Fruit fly (Drosophila melanogaster) whole organism, prepupa: ENCODE measurements around the gene CG11811.

Experiments used
- CG10669 ChIP-seq: fragments of 200-800 bp; sonication (Bioruptor generic); optimal IDR thresholded peaks from 3 replicates; lab custom pipeline; 2018; ENCODE audit warnings: missing biosample characterization, mild to moderate bottlenecking, missing genetic modification characterization, moderate library complexity
- CG11294 ChIP-seq: fragments of 200-800 bp; sonication (Bioruptor generic); IDR thresholded peaks from 2 replicates; pipeline ENCODE4 v1.3.6; 2022; ENCODE audit warnings: missing biosample characterization, missing genetic modification characterization
- CG15336 ChIP-seq: fragments of 200-800 bp; sonication (Bioruptor generic); IDR thresholded peaks from 2 replicates; pipeline ENCODE4 v1.3.6; 2022; ENCODE audit warnings: missing biosample characterization, missing genetic modification characterization
- CG16779 ChIP-seq: fragments of 200-800 bp; sonication (Bioruptor generic); optimal IDR thresholded peaks from 3 replicates; lab custom pipeline; 2017; ENCODE audit warnings: missing biosample characterization, mild to moderate bottlenecking, missing genetic modification characterization
- CG3032 ChIP-seq: fragments of 200-800 bp; optimal IDR thresholded peaks from 2 replicates; lab custom pipeline; 2019; ENCODE audit warnings: missing biosample characterization, mild to moderate bottlenecking, missing genetic modification characterization, moderate library complexity
- CG31627 ChIP-seq: fragments of 200-800 bp; sonication (Bioruptor generic); optimal IDR thresholded peaks from 3 replicates; lab custom pipeline; 2016; ENCODE audit warnings: missing biosample characterization, missing genetic modification characterization
- CG32006 ChIP-seq: fragments of 200-800 bp; sonication (Bioruptor generic); optimal IDR thresholded peaks from 3 replicates; lab custom pipeline; 2017; ENCODE audit warnings: missing biosample characterization, mild to moderate bottlenecking, missing genetic modification characterization
- CG34406 ChIP-seq: fragments of 200-800 bp; sonication (Bioruptor generic); optimal IDR thresholded peaks from 3 replicates; lab custom pipeline; 2016; ENCODE audit warnings: missing biosample characterization, missing genetic modification characterization
- CG4318 ChIP-seq: fragments of 200-800 bp; sonication (Bioruptor generic); optimal IDR thresholded peaks from 3 replicates; lab custom pipeline; 2017; ENCODE audit warnings: missing biosample characterization, mild to moderate bottlenecking, missing genetic modification characterization
- CG6163 ChIP-seq: fragments of 200-800 bp; sonication (Bioruptor generic); IDR thresholded peaks from 3 replicates; pipeline ENCODE4 v1.3.6; 2022; ENCODE audit warnings: missing biosample characterization, missing genetic modification characterization
- CG6276 ChIP-seq: fragments of 200-800 bp; sonication (Bioruptor generic); optimal IDR thresholded peaks from 2 replicates; lab custom pipeline; 2017; ENCODE audit warnings: missing biosample characterization, mild to moderate bottlenecking, missing genetic modification characterization
- CG6792 ChIP-seq: fragments of 200-800 bp; sonication (Bioruptor generic); optimal IDR thresholded peaks from 3 replicates; lab custom pipeline; 2016; ENCODE audit warnings: missing biosample characterization, missing genetic modification characterization
- CG6854 ChIP-seq: fragments of 200-800 bp; sonication (Bioruptor generic); optimal IDR thresholded peaks from 2 replicates; lab custom pipeline; 2017; ENCODE audit warnings: missing biosample characterization, mild to moderate bottlenecking, missing genetic modification characterization
- CG8119 ChIP-seq: fragments of 200-800 bp; sonication (Bioruptor generic); IDR thresholded peaks from 3 replicates; pipeline ENCODE4 v1.3.6; 2022; ENCODE audit warnings: missing biosample characterization, missing genetic modification characterization
- CG8632 ChIP-seq: fragments of 200-800 bp; sonication (Bioruptor generic); optimal IDR thresholded peaks from 3 replicates; lab custom pipeline; 2016; ENCODE audit warnings: missing biosample characterization, missing genetic modification characterization
- Eip78C ChIP-seq: fragments of 200-800 bp; sonication (Bioruptor generic); peaks from one replicate; lab custom pipeline; 2016; ENCODE audit warnings: missing biosample characterization, missing genetic modification characterization
- Gug ChIP-seq: fragments of 200-800 bp; sonication (Bioruptor generic); IDR thresholded peaks from 2 replicates; pipeline ENCODE4 v1.3.6; 2022; ENCODE audit warnings: missing biosample characterization, missing genetic modification characterization
- Hr38 ChIP-seq: sonication (Bioruptor generic); optimal IDR thresholded peaks from 2 replicates; lab custom pipeline; 2016; ENCODE audit warnings: missing biosample characterization, missing genetic modification characterization
- Hr39 ChIP-seq: fragments of 200-800 bp; sonication (Bioruptor generic); optimal IDR thresholded peaks from 2 replicates; lab custom pipeline; 2016; ENCODE audit warnings: missing biosample characterization, missing genetic modification characterization
- Hr4 ChIP-seq: fragments of 200-800 bp; sonication (Bioruptor generic); optimal IDR thresholded peaks from 3 replicates; lab custom pipeline; 2016; ENCODE audit warnings: missing biosample characterization, missing genetic modification characterization
- Lpt ChIP-seq: fragments of 200-800 bp; sonication (Bioruptor generic); optimal IDR thresholded peaks from 3 replicates; lab custom pipeline; 2016; ENCODE audit warnings: missing biosample characterization, missing genetic modification characterization
- Met ChIP-seq: fragments of 200-800 bp; sonication (Bioruptor generic); optimal IDR thresholded peaks from 3 replicates; lab custom pipeline; 2016; ENCODE audit warnings: missing biosample characterization, missing genetic modification characterization
- OdsH ChIP-seq: fragments of 200-800 bp; sonication (Bioruptor generic); optimal IDR thresholded peaks from 3 replicates; lab custom pipeline; 2016; ENCODE audit warnings: missing biosample characterization, missing genetic modification characterization
- Smox ChIP-seq: fragments of 200-800 bp; sonication (Bioruptor generic); optimal IDR thresholded peaks from 3 replicates; lab custom pipeline; 2016; ENCODE audit warnings: missing biosample characterization, missing genetic modification characterization
- Sox14 ChIP-seq: fragments of 200-800 bp; sonication (Bioruptor generic); optimal IDR thresholded peaks from 3 replicates; lab custom pipeline; 2016; ENCODE audit warnings: missing biosample characterization, missing genetic modification characterization
- achi ChIP-seq: fragments of 200-800 bp; sonication (Bioruptor generic); optimal IDR thresholded peaks from 3 replicates; lab custom pipeline; 2016; ENCODE audit warnings: missing biosample characterization, missing genetic modification characterization
- acj6 ChIP-seq: fragments of 200-800 bp; sonication (Bioruptor generic); optimal IDR thresholded peaks from 3 replicates; lab custom pipeline; 2016; ENCODE audit warnings: missing biosample characterization, missing genetic modification characterization
- dac ChIP-seq: fragments of 200-800 bp; sonication (Bioruptor generic); optimal IDR thresholded peaks from 2 replicates; lab custom pipeline; 2017; ENCODE audit warnings: missing biosample characterization, mild to moderate bottlenecking, missing genetic modification characterization
- dsx ChIP-seq: fragments of 200-800 bp; optimal IDR thresholded peaks from 3 replicates; lab custom pipeline; 2019; ENCODE audit warnings: missing biosample characterization, mild to moderate bottlenecking, missing genetic modification characterization, moderate library complexity; ENCODE audit not compliant: poor library complexity, severe bottlenecking
- eg ChIP-seq: fragments of 200-800 bp; sonication (Bioruptor generic); IDR thresholded peaks from 3 replicates; pipeline ENCODE4 v1.3.6; 2022; ENCODE audit warnings: missing biosample characterization, missing genetic modification characterization
- esn ChIP-seq: fragments of 200-800 bp; sonication (Bioruptor generic); optimal IDR thresholded peaks from 2 replicates; lab custom pipeline; 2016; ENCODE audit warnings: missing biosample characterization, mild to moderate bottlenecking, missing genetic modification characterization, moderate library complexity
- fkh ChIP-seq: fragments of 200-800 bp; sonication (Bioruptor generic); optimal IDR thresholded peaks from 3 replicates; lab custom pipeline; 2017; ENCODE audit warnings: missing biosample characterization, mild to moderate bottlenecking, missing genetic modification characterization, moderate library complexity
- net ChIP-seq: fragments of 200-800 bp; sonication (Bioruptor generic); optimal IDR thresholded peaks from 3 replicates; lab custom pipeline; 2016; ENCODE audit warnings: missing biosample characterization, missing genetic modification characterization
- salr ChIP-seq, 2 experiments: fragments of 200-800 bp; sonication (Bioruptor generic); optimal IDR thresholded peaks; 3 replicates each; lab custom pipeline; 2016 to 2018; ENCODE audit warnings: missing biosample characterization in 2 of 2, missing genetic modification characterization in 2 of 2, mild to moderate bottlenecking in 1 of 2
- spab ChIP-seq: fragments of 200-800 bp; sonication (Bioruptor generic); optimal IDR thresholded peaks from 2 replicates; lab custom pipeline; 2017; ENCODE audit warnings: missing biosample characterization, mild to moderate bottlenecking, missing genetic modification characterization, missing genetic modification reagents
- ss ChIP-seq, 2 experiments: fragments of 200-800 bp; sonication (Bioruptor generic); optimal IDR thresholded peaks; 2 replicates in 1 of 2; 3 replicates in 1 of 2; lab custom pipeline; 2017 to 2018; ENCODE audit warnings: mild to moderate bottlenecking in 2 of 2, missing biosample characterization in 2 of 2, missing genetic modification characterization in 2 of 2, moderate library complexity in 1 of 2
- svp ChIP-seq: fragments of 200-800 bp; sonication (Bioruptor generic); peaks from one replicate; lab custom pipeline; 2016; ENCODE audit warnings: missing biosample characterization, missing genetic modification characterization
- vri ChIP-seq: fragments of 200-800 bp; sonication (Bioruptor generic); optimal IDR thresholded peaks from 3 replicates; lab custom pipeline; 2016; ENCODE audit warnings: missing biosample characterization, mild to moderate bottlenecking, missing genetic modification characterization

Gene CG11811

DNA sequence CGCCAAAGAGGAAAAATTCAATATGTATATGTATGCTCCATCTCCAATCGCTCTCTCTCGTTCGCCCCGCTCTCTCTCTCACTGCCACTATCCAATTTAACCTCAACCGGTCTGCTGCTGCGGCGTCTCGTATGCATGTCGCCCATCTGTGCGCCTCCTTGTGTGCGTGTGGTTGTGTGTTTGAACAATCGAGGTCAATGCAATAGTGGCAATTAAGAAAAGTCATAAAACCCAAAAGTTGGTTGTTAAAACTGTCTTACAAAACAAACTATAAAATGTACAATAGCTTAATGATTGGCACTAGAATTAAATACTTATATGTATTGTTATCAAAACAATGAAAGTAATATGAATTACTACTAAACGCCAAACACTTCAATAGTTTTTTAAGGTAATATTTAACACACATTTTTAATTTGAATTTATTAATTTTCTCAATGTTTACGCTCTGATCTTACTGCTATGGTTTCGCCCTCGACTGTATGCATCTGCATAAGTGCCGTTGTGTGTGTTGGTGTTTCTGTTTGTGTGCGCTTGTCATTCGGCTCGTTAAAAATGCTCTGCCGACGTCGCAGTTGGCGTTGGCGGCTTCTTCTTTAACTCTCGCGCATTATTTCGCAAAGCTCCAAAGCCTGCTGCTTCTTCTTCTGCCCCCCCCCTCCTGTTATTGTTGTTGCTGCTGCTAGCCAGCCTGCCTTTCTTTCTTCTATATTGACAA is 25.2 kb upstream of the CG11811 start (continued):
- TF ChIP-seq dsx: peak; percentile 99
- peak; percentile 92 for TF ChIP-seq Hr39 (GFP tag; lab: Kevin White, UChicago)
- TF ChIP-seq Hr38 (GFP tag; lab: Kevin White, UChicago): peak; percentile 40
- TF ChIP-seq CG34406 (GFP tag; lab: Kevin White, UChicago): peak; percentile 99
- peak; percentile 98 for TF ChIP-seq CG4318 (GFP tag; lab: Kevin White, UChicago)
- peak; percentile 98 for TF ChIP-seq CG10669
- TF ChIP-seq Sox14: peak; percentile 97
- peak; percentile 98 for TF ChIP-seq CG6854 (GFP tag; lab: Kevin White, UChicago)
- peak; percentile 99 for TF ChIP-seq esn

DNA sequence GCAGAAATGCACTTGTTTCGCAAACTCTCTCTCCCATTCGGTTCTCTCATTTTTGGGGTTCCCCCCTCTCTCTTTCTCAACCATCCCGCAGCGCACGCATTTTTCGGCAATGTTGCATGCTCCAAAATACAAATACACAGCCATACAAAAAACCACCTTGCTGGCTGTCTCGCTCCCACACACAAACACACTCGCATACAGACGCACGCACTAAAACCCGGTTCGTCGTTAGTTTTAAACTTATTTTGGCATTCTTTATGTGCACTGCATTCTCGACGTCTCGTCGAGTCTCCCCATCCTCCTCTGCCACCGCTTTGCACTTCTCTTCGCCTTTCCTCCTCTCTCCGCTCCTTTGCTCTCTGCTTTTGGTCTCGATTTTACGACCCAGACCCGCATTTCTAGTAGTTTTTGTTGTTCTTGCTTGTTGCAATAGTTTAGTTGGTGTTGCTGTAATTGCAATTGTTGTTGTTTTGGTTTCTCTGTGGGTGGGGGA is 24.3 kb upstream of the CG11811 start:
- no peak for TF ChIP-seq acj6
- TF ChIP-seq eg (GFP tag; lab: Robert Waterston, UW): peak; percentile 50; the same call in 1 of the 3 replicates
- TF ChIP-seq Smox (GFP tag; lab: Kevin White, UChicago): no peak
- TF ChIP-seq Hr4: no peak
- TF ChIP-seq OdsH (GFP tag; lab: Kevin White, UChicago): no peak

DNA sequence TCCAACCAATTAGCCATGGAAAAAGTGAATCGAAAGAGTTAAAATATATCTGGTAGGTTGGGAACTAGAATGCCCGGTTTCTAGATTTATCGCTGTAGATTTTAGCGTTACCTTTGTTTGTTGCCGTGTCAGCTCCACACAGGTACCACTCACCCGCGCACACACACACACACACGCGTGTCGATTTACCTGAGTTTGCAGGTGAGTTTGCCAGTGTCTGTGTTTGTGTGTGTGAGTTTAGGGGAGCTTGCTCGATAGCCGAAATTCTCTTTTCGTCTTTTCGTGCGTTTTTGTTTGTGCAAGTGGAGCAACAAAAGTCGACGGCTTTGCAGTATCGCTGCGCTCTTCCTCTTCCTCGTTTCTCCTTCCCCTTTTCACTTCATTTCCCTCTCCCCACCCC is 23.5 kb upstream of the CG11811 start:
- TF ChIP-seq fkh (GFP tag; lab: Kevin White, UChicago) (peak; percentile 4), vri (GFP tag; lab: Kevin White, UChicago) (peak; percentile 31), eg (GFP tag; lab: Robert Waterston, UW) (no peak)

DNA sequence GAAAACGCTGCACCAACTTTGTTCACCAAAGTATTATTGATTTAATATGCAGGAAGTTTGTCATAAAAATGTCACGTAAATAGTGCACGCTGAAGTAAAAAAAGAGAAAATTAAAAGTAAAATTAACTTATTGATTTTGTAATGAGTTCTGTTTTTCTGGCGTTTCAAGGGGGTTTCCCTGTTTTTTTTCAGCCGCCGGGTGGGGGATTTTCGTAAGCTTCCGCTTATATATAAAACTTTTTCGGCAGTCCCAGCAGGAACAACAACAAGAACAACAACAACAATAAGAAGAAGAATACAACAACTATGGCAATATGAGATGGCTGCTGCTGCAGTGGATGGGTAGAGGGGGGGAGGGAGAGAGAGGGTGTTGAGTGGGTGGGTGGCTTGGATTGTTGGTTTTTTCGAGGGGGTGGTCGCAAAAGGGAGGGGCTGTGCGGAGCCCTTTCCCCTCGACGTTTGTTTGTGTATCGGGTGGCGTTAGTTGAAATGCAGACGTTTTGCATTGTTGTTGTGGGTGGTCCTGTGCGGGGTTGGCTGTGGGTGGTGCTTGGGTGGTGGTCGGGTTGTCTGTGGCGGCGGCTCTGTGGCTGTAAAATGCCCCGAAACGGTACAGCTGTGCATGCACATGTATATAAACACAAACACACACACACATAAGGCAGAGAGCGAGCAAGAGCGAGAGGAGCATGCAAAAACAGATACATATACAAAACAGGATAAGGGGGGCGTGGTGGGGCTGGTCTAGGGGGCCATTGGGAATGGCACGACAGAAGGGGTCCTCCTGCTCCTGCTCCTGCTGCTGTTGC is 21.0 kb upstream of the CG11811 start:
- no peak for TF ChIP-seq CG3032
- no peak for TF ChIP-seq Gug (GFP tag; lab: Robert Waterston, UW)
- no peak for TF ChIP-seq CG15336 (GFP tag; lab: Robert Waterston, UW)
- no peak for TF ChIP-seq Eip78C
- no peak for TF ChIP-seq Sox14
- no peak for TF ChIP-seq Hr39 (GFP tag; lab: Kevin White, UChicago)
- TF ChIP-seq vri (GFP tag; lab: Kevin White, UChicago): no peak
- TF ChIP-seq CG6163 (GFP tag; lab: Robert Waterston, UW): no peak
- TF ChIP-seq CG31627 (GFP tag; lab: Kevin White, UChicago): no peak
- no peak for TF ChIP-seq CG4318 (GFP tag; lab: Kevin White, UChicago)
- TF ChIP-seq net (GFP tag; lab: Kevin White, UChicago): no peak
- TF ChIP-seq CG34406 (GFP tag; lab: Kevin White, UChicago): no peak
- no peak for TF ChIP-seq CG8632 (GFP tag; lab: Kevin White, UChicago)
- TF ChIP-seq achi (GFP tag; lab: Kevin White, UChicago): no peak
- TF ChIP-seq OdsH (GFP tag; lab: Kevin White, UChicago): no peak
- no peak for TF ChIP-seq dac (GFP tag; lab: Kevin White, UChicago)
- no peak for TF ChIP-seq CG6792 (GFP tag; lab: Kevin White, UChicago)
- no peak for TF ChIP-seq Lpt

DNA sequence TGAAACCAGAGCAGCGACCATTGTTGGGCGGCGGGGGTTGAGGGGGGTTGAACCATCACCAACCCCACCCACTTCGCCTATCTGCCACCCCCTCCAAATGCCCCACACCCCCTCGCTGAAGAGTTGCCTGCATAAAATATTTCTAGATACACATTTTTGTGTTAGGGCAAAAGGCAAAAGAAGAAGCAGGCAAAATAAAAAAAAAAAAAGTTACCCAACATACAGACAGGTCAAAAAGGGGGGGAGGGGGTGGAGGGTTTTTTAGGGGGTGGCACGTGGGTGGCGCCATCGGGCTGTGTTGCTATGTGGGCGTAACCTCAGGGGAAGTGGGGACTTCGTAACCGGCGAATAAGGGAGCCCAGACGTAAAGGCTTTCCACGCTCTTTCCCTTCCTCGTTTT is 18.3 kb upstream of the CG11811 start:
- TF ChIP-seq CG6276 (no peak), eg (GFP tag; lab: Robert Waterston, UW) (0 out of 3 replicates have a peak, but pooled peaks have one; percentile 15)

DNA sequence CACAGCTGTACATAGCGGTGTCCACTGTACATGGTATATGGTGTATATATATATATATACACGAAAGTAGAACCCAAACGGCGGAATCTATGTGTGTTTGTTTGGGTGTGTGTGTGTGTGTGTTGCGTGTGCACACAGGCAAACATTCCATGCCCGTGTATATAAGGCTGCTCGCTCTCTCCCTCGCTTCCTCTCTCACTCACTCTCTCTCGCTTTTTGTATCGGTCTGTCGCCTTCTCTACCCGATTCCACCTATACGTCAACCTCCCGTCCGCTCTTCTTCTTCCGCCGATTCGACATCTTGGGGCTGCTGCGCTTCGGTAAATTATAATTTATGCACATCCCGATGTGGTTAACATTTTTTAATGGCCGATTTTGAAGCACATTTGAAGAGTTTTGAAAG is 16.7 kb upstream of the CG11811 start:
- TF ChIP-seq fkh (GFP tag; lab: Kevin White, UChicago) (peak; percentile 20), ss (GFP tag; optimal IDR thresholded peaks at IDR 0.05; lab: Kevin White, UChicago) (peak; percentile 33 to 39), CG16779 (tag; lab: Kevin White, UChicago) (no peak), salr (GFP tag; optimal IDR thresholded peaks at IDR 0.05; lab: Kevin White, UChicago) (no peak), dsx (peak; percentile 3), Hr39 (GFP tag; lab: Kevin White, UChicago) (no peak), Gug (GFP tag; lab: Robert Waterston, UW) (no peak), CG32006 (no peak), CG6163 (GFP tag; lab: Robert Waterston, UW) (peak; percentile 40; the same call in 1 of the 3 replicates), CG31627 (GFP tag; lab: Kevin White, UChicago) (no peak), spab (GFP tag; lab: Kevin White, UChicago) (no peak), achi (GFP tag; lab: Kevin White, UChicago) (no peak), CG8119 (GFP tag; lab: Robert Waterston, UW) (no peak), svp (peak; percentile 64), Met (GFP tag; lab: Kevin White, UChicago) (peak; percentile 5), CG11294 (no peak)
